Fruit fly (Drosophila melanogaster) whole organism, embryonic: ENCODE results near the gene Ir67a.
A peak's percentile ranks its signal among the peaks of the same experiment; 100 is the strongest.

Experiments used
- CG10147 ChIP-seq: fragments of 200-800 bp; sonication (Bioruptor generic); optimal IDR thresholded peaks from 2 replicates; lab custom pipeline; 2019; ENCODE audit warnings: missing biosample characterization, mild to moderate bottlenecking, missing genetic modification characterization, moderate library complexity
- CG10565 ChIP-seq: fragments of 200-800 bp; sonication (Bioruptor generic); optimal IDR thresholded peaks from 3 replicates; lab custom pipeline; 2016; ENCODE audit warnings: missing biosample characterization, mild to moderate bottlenecking, missing genetic modification characterization
- CG11560 ChIP-seq: fragments of 200-800 bp; sonication (Bioruptor generic); IDR thresholded peaks from 3 replicates; pipeline ENCODE4 v1.3.6; 2022; ENCODE audit warnings: missing biosample characterization, missing genetic modification characterization
- CG11695 ChIP-seq: fragments of 200-800 bp; sonication (Bioruptor generic); IDR thresholded peaks from 3 replicates; pipeline ENCODE4 v1.3.6; 2022; ENCODE audit warnings: missing biosample characterization, missing genetic modification characterization
- CG11723 ChIP-seq: fragments of 200-800 bp; sonication (Bioruptor generic); optimal IDR thresholded peaks from 2 replicates; lab custom pipeline; 2017; ENCODE audit warnings: missing biosample characterization, mild to moderate bottlenecking, missing genetic modification characterization
- CG1233 ChIP-seq: fragments of 200-800 bp; sonication (Bioruptor generic); optimal IDR thresholded peaks from 4 replicates; lab custom pipeline; 2018; ENCODE audit warnings: missing biosample characterization, mild to moderate bottlenecking, missing genetic modification characterization
- CG1529 ChIP-seq: fragments of 200-800 bp; sonication (Bioruptor generic); optimal IDR thresholded peaks from 3 replicates; lab custom pipeline; 2018; ENCODE audit warnings: missing biosample characterization, missing genetic modification characterization
- CG17829 ChIP-seq: fragments of 200-800 bp; optimal IDR thresholded peaks from 2 replicates; lab custom pipeline; 2019; ENCODE audit warnings: missing biosample characterization, mild to moderate bottlenecking, missing genetic modification characterization, moderate library complexity
- CG2875 ChIP-seq: fragments of 200-800 bp; sonication (Bioruptor generic); optimal IDR thresholded peaks from 2 replicates; lab custom pipeline; 2017; ENCODE audit warnings: missing biosample characterization, mild to moderate bottlenecking, missing genetic modification characterization, missing genetic modification reagents
- CG30431 ChIP-seq: fragments of 200-800 bp; sonication (Bioruptor generic); optimal IDR thresholded peaks from 2 replicates; lab custom pipeline; 2017; ENCODE audit warnings: missing biosample characterization, missing genetic modification characterization
- CG4820 ChIP-seq: fragments of 200-800 bp; sonication (Bioruptor generic); optimal IDR thresholded peaks from 3 replicates; lab custom pipeline; 2016; ENCODE audit warnings: missing biosample characterization, missing genetic modification characterization
- CG6813 ChIP-seq: fragments of 200-800 bp; sonication (Bioruptor generic); optimal IDR thresholded peaks from 2 replicates; lab custom pipeline; 2017; ENCODE audit warnings: missing biosample characterization, missing genetic modification characterization, mild to moderate bottlenecking, moderate library complexity, missing genetic modification reagents
- CG9609 ChIP-seq: fragments of 200-800 bp; sonication (Bioruptor generic); optimal IDR thresholded peaks from 3 replicates; lab custom pipeline; 2016; ENCODE audit warnings: missing biosample characterization, missing genetic modification characterization
- Chrac-16 ChIP-seq: fragments of 200-800 bp; sonication (Bioruptor generic); optimal IDR thresholded peaks from 3 replicates; lab custom pipeline; 2016; ENCODE audit warnings: missing biosample characterization, missing genetic modification characterization
- Doc3 ChIP-seq: fragments of 200-800 bp; sonication (Bioruptor generic); IDR thresholded peaks from 3 replicates; pipeline ENCODE4 v1.3.6; 2022; ENCODE audit warnings: missing biosample characterization, missing genetic modification characterization; ENCODE audit not compliant: partially characterized antibody
- E2f2 ChIP-seq: fragments of 200-800 bp; sonication (Bioruptor generic); IDR thresholded peaks from 2 replicates; pipeline ENCODE4 v1.3.6; 2022; ENCODE audit warnings: missing biosample characterization, missing genetic modification characterization
- Eip74EF ChIP-seq, 2 experiments: fragments of 200-800 bp in 1 of 2; fragments of >200 bp in 1 of 2; sonication (Bioruptor generic) in 1 of 2; optimal IDR thresholded peaks; 2 replicates each; lab custom pipeline; 2017 to 2019; ENCODE audit warnings: missing biosample characterization in 2 of 2, missing genetic modification characterization in 2 of 2, mild to moderate bottlenecking in 1 of 2, moderate library complexity in 1 of 2
- Fer1 ChIP-seq: fragments of 200-800 bp; sonication (Bioruptor generic); optimal IDR thresholded peaks from 2 replicates; lab custom pipeline; 2017; ENCODE audit warnings: missing biosample characterization, mild to moderate bottlenecking, missing genetic modification characterization
- HLHmδ ChIP-seq: fragments of 200-800 bp; sonication (Bioruptor generic); optimal IDR thresholded peaks from 2 replicates; lab custom pipeline; 2018; ENCODE audit warnings: missing biosample characterization, mild to moderate bottlenecking, missing genetic modification characterization, moderate library complexity
- Kr ChIP-seq: fragments of 200-800 bp; sonication (Bioruptor generic); optimal IDR thresholded peaks from 2 replicates; lab custom pipeline; 2017; ENCODE audit warnings: missing biosample characterization, mild to moderate bottlenecking, missing genetic modification characterization
- Nf-YA ChIP-seq: fragments of 200-800 bp; sonication (Bioruptor generic); IDR thresholded peaks from 2 replicates; pipeline ENCODE4 v1.3.6; 2022; ENCODE audit warnings: missing biosample characterization, missing genetic modification characterization
- Optix ChIP-seq: fragments of 200-800 bp; sonication (Bioruptor generic); IDR thresholded peaks from 3 replicates; pipeline ENCODE4 v1.3.6; 2022; ENCODE audit warnings: missing biosample characterization, missing genetic modification characterization
- Ssrp ChIP-seq: fragments of 200-800 bp; sonication (Bioruptor generic); optimal IDR thresholded peaks from 2 replicates; lab custom pipeline; 2018; ENCODE audit warnings: missing biosample characterization, mild to moderate bottlenecking, missing genetic modification characterization, moderate library complexity
- Tbp ChIP-seq: fragments of >200 bp; optimal IDR thresholded peaks from 2 replicates; lab custom pipeline; 2018; ENCODE audit warnings: missing biosample characterization, missing genetic modification characterization
- Trl ChIP-seq, 3 experiments: fragments of >200 bp in 2 of 3; fragments of 200-800 bp in 1 of 3; sonication (Bioruptor generic) in 1 of 3; optimal IDR thresholded peaks; 2 replicates in 1 of 3; 3 replicates in 2 of 3; lab custom pipeline; 2016 to 2017; ENCODE audit warnings: missing biosample characterization in 1 of 3, missing genetic modification characterization in 1 of 3
- Usf ChIP-seq: fragments of 200-800 bp; sonication (Bioruptor generic); optimal IDR thresholded peaks from 2 replicates; lab custom pipeline; 2017; ENCODE audit warnings: missing genotype, missing biosample characterization, missing genetic modification characterization
- Vsx1 ChIP-seq: fragments of 200-800 bp; sonication (Bioruptor generic); optimal IDR thresholded peaks from 2 replicates; lab custom pipeline; 2017; ENCODE audit warnings: missing biosample characterization, mild to moderate bottlenecking, missing genetic modification characterization, missing genetic modification reagents
- YL-1 ChIP-seq: fragments of 200-800 bp; sonication (Bioruptor generic); optimal IDR thresholded peaks from 3 replicates; lab custom pipeline; 2017; ENCODE audit warnings: missing biosample characterization, mild to moderate bottlenecking, missing genetic modification characterization
- ase ChIP-seq: fragments of 200-800 bp; sonication (Bioruptor generic); IDR thresholded peaks from 3 replicates; pipeline ENCODE4 v1.3.6; 2022; ENCODE audit warnings: missing biosample characterization, missing genetic modification characterization
- bcd ChIP-seq: fragments of 200-800 bp; sonication (Bioruptor generic); optimal IDR thresholded peaks from 2 replicates; lab custom pipeline; 2017; ENCODE audit warnings: missing biosample characterization, mild to moderate bottlenecking, missing genetic modification characterization
- croc ChIP-seq: fragments of 200-800 bp; sonication (Bioruptor generic); conservative IDR thresholded peaks from 3 replicates; pipeline ENCODE4 v1.3.6; 2022; ENCODE audit warnings: missing biosample characterization, missing genetic modification characterization
- dm ChIP-seq: fragments of 200-800 bp; sonication (Bioruptor generic); optimal IDR thresholded peaks from 3 replicates; lab custom pipeline; 2016; ENCODE audit warnings: missing biosample characterization, missing genetic modification characterization
- dmrt99B ChIP-seq: fragments of 200-800 bp; sonication (Bioruptor generic); optimal IDR thresholded peaks from 2 replicates; lab custom pipeline; 2018; ENCODE audit warnings: missing biosample characterization, mild to moderate bottlenecking, missing genetic modification characterization, moderate library complexity
- eyg ChIP-seq: fragments of 200-800 bp; sonication (Bioruptor generic); optimal IDR thresholded peaks from 3 replicates; lab custom pipeline; 2016; ENCODE audit warnings: missing biosample characterization, missing genetic modification characterization
- fd102C ChIP-seq: fragments of 200-800 bp; sonication (Bioruptor generic); optimal IDR thresholded peaks from 2 replicates; lab custom pipeline; 2018; ENCODE audit warnings: missing biosample characterization, mild to moderate bottlenecking, missing genetic modification characterization, moderate library complexity
- fd96Cb ChIP-seq: fragments of 200-800 bp; sonication (Bioruptor generic); optimal IDR thresholded peaks from 2 replicates; lab custom pipeline; 2018; ENCODE audit warnings: missing biosample characterization, mild to moderate bottlenecking, missing genetic modification characterization, moderate library complexity
- fru ChIP-seq: fragments of >200 bp; optimal IDR thresholded peaks from 2 replicates; lab custom pipeline; 2017
- fu2 ChIP-seq: fragments of 200-800 bp; sonication (Bioruptor generic); optimal IDR thresholded peaks from 2 replicates; lab custom pipeline; 2016; ENCODE audit warnings: missing biosample characterization, missing genetic modification characterization
- gcm2 ChIP-seq: fragments of 200-800 bp; sonication (Bioruptor generic); optimal IDR thresholded peaks from 2 replicates; lab custom pipeline; 2016; ENCODE audit warnings: missing biosample characterization, missing genetic modification characterization
- jumu ChIP-seq: fragments of 200-800 bp; sonication (Bioruptor generic); optimal IDR thresholded peaks from 3 replicates; lab custom pipeline; 2016; ENCODE audit warnings: missing biosample characterization, missing genetic modification characterization
- kni ChIP-seq: fragments of 200-800 bp; sonication (Bioruptor generic); optimal IDR thresholded peaks from 3 replicates; lab custom pipeline; 2017; ENCODE audit warnings: mild to moderate bottlenecking, missing biosample characterization, missing genetic modification reagents, missing genetic modification characterization
- lbe ChIP-seq: fragments of 200-800 bp; sonication (Bioruptor generic); optimal IDR thresholded peaks from 2 replicates; lab custom pipeline; 2016; ENCODE audit warnings: missing biosample characterization, mild to moderate bottlenecking, missing genetic modification characterization
- lmd ChIP-seq: fragments of 200-800 bp; sonication (Bioruptor generic); IDR thresholded peaks from 2 replicates; pipeline ENCODE4 v1.3.6; 2022; ENCODE audit warnings: missing biosample characterization, missing genetic modification characterization
- nerfin-2 ChIP-seq: fragments of 200-800 bp; sonication (Bioruptor generic); IDR thresholded peaks from 2 replicates; pipeline ENCODE4 v1.3.6; 2022; ENCODE audit warnings: missing biosample characterization, missing genetic modification characterization; ENCODE audit not compliant: partially characterized antibody
- repo ChIP-seq: fragments of 200-800 bp; sonication (Bioruptor generic); optimal IDR thresholded peaks from 2 replicates; lab custom pipeline; 2016; ENCODE audit warnings: missing biosample characterization, missing genetic modification characterization
- stwl ChIP-seq: fragments of 200-800 bp; sonication (Bioruptor generic); optimal IDR thresholded peaks from 3 replicates; lab custom pipeline; 2018; ENCODE audit warnings: missing biosample characterization, mild to moderate bottlenecking, missing genetic modification characterization, moderate library complexity
- trh ChIP-seq: fragments of 200-800 bp; sonication (Bioruptor generic); optimal IDR thresholded peaks from 2 replicates; lab custom pipeline; 2016; ENCODE audit warnings: missing biosample characterization, missing genetic modification characterization
- unpg ChIP-seq: fragments of 200-800 bp; sonication (Bioruptor generic); optimal IDR thresholded peaks from 3 replicates; lab custom pipeline; 2018; ENCODE audit warnings: missing biosample characterization, mild to moderate bottlenecking, missing genetic modification characterization, moderate library complexity

The Ir67a gene

dm6 chr3L:9511287-9512256 is 32.2 kb downstream of the Ir67a start, which contains the start of gene RpS9 (continued):
- peak; percentile 28; the same call in 1 of the 2 replicates for TF ChIP-seq E2f2 (GFP tag; lab: Robert Waterston, UW)
- TF ChIP-seq Tbp (GFP tag; lab: Kevin White, UChicago), result no peak
- TF ChIP-seq fd102C (GFP tag; lab: Kevin White, UChicago), result no peak
- TF ChIP-seq CG10565 (GFP tag; lab: Kevin White, UChicago), result no peak
- TF ChIP-seq unpg (GFP tag; lab: Kevin White, UChicago), result peak; percentile 35
- peak; percentile 26; the same call in 1 of the 2 replicates for TF ChIP-seq nerfin-2
- TF ChIP-seq eyg (GFP tag; lab: Kevin White, UChicago), result no peak
- no peak for TF ChIP-seq Vsx1 (GFP tag; lab: Kevin White, UChicago)
- no peak for TF ChIP-seq fu2 (GFP tag; lab: Kevin White, UChicago)
- TF ChIP-seq Fer1, result peak; percentile 57
- no peak for TF ChIP-seq Doc3 (GFP tag; lab: Robert Waterston, UW)
- no peak for TF ChIP-seq CG9609
- no peak for TF ChIP-seq repo (GFP tag; lab: Kevin White, UChicago)
- no peak for TF ChIP-seq fru (lab: Kevin White, UChicago)
- no peak for TF ChIP-seq Usf (GFP tag; lab: Kevin White, UChicago)
- no peak for TF ChIP-seq HLHmδ (GFP tag; lab: Kevin White, UChicago)
- no peak for TF ChIP-seq CG11560 (tag; lab: Robert Waterston, UW)
- no peak for TF ChIP-seq croc (GFP tag; lab: Robert Waterston, UW)
- TF ChIP-seq Ssrp (tag; lab: Kevin White, UChicago), result no peak
- no peak for TF ChIP-seq trh
- TF ChIP-seq CG1233 (GFP tag; lab: Kevin White, UChicago), result no peak
- TF ChIP-seq dm (GFP tag; lab: Kevin White, UChicago), result peak; percentile 86
- no peak for TF ChIP-seq Trl (optimal IDR thresholded peaks at IDR 0.05; lab: Kevin White, UChicago)
- TF ChIP-seq Trl (GFP tag; optimal IDR thresholded peaks at IDR 0.05; lab: Kevin White, UChicago), result no peak
- TF ChIP-seq CG6813 (GFP tag; lab: Kevin White, UChicago), result no peak
- no peak for TF ChIP-seq Nf-YA
- peak; percentile 54 for TF ChIP-seq stwl (tag; lab: Kevin White, UChicago)
- TF ChIP-seq CG11695 (GFP tag; lab: Robert Waterston, UW), result 0 out of 3 replicates have a peak, but pooled peaks have one; percentile 11
- TF ChIP-seq bcd (GFP tag; lab: Kevin White, UChicago), result peak; percentile 10
- TF ChIP-seq CG10147 (GFP tag; lab: Kevin White, UChicago), result no peak
- no peak for TF ChIP-seq lmd (GFP tag; lab: Robert Waterston, UW)
- no peak for TF ChIP-seq CG1529 (GFP tag; lab: Kevin White, UChicago)
- peak; percentile 13 for TF ChIP-seq dmrt99B (tag; lab: Kevin White, UChicago)
- peak in 1 of 2 experiments; percentile 22 for TF ChIP-seq Eip74EF (GFP tag; optimal IDR thresholded peaks at IDR 0.05; lab: Kevin White, UChicago)
- TF ChIP-seq jumu, result no peak
- no peak for TF ChIP-seq CG30431 (GFP tag; lab: Kevin White, UChicago)
- TF ChIP-seq YL-1 (GFP tag; lab: Kevin White, UChicago), result peak; percentile 89
- no peak for TF ChIP-seq lbe (GFP tag; lab: Kevin White, UChicago)
- TF ChIP-seq fd96Cb (tag; lab: Kevin White, UChicago), result no peak
- no peak for TF ChIP-seq Optix (GFP tag; lab: Robert Waterston, UW)
- TF ChIP-seq gcm2 (GFP tag; lab: Kevin White, UChicago), result peak; percentile 9
- no peak for TF ChIP-seq Chrac-16 (GFP tag; lab: Kevin White, UChicago)
- no peak for TF ChIP-seq CG4820 (GFP tag; lab: Kevin White, UChicago)
- TF ChIP-seq Kr (GFP tag; lab: Kevin White, UChicago), result no peak
- no peak for TF ChIP-seq kni (GFP tag; lab: Kevin White, UChicago)
- no peak for TF ChIP-seq CG2875 (GFP tag; lab: Kevin White, UChicago)
- peak; percentile 36 for TF ChIP-seq CG17829 (tag; lab: Kevin White, UChicago)
- no peak for TF ChIP-seq CG11723 (GFP tag; lab: Kevin White, UChicago)
- TF ChIP-seq ase (GFP tag; lab: Robert Waterston, UW), result no peak
